Worm (Caenorhabditis elegans) whole organism, midembryonic: Measurements from ENCODE around the gene frpr-5.

ENCODE experiments used
- T22C8.4 ChIP-seq: fragments of 200-800 bp; sonication (Bioruptor generic); IDR thresholded peaks from 2 replicates; pipeline ENCODE4 v1.3.6; 2022; ENCODE audit warnings: missing genetic modification characterization, missing compliant biosample characterization
- flt-1 ChIP-seq: fragments of 200-800 bp; sonication (Bioruptor generic); IDR thresholded peaks from 2 replicates; pipeline ENCODE4 v1.3.6; 2022; ENCODE audit warnings: missing genetic modification characterization, missing compliant biosample characterization
- tab-1 ChIP-seq: fragments of 200-800 bp; sonication (Bioruptor generic); IDR thresholded peaks from 2 replicates; pipeline ENCODE4 v1.3.6; 2022; ENCODE audit warnings: missing genetic modification characterization, missing compliant biosample characterization

- TF ChIP-seq T22C8.4 (GFP tag; lab: Robert Waterston, UW) (no peak), tab-1 (GFP tag; lab: Robert Waterston, UW) (no peak), flt-1 (GFP tag; lab: Robert Waterston, UW) (no peak)
These were observed 20.4 kb upstream of the frpr-5 start, which contains the start of gene C56A3.6 for ce11 chrV:13556297-13556696.
